Fruit fly (Drosophila melanogaster) whole organism, adult: ENCODE results near the gene CSN3.

Experiments
- CG11617 ChIP-seq: fragments of 200-800 bp; sonication (Bioruptor generic); optimal IDR thresholded peaks from 2 replicates; lab custom pipeline; 2017; ENCODE audit warnings: mild to moderate bottlenecking, missing biosample characterization, missing genetic modification reagents, missing genetic modification characterization
- CG12768 ChIP-seq: fragments of 200-800 bp; sonication (Bioruptor generic); optimal IDR thresholded peaks from 2 replicates; lab custom pipeline; 2017; ENCODE audit warnings: missing biosample characterization, missing genetic modification characterization, mild to moderate bottlenecking, moderate library complexity, missing genetic modification reagents
- CG14711 ChIP-seq: fragments of 200-800 bp; sonication (Bioruptor generic); optimal IDR thresholded peaks from 2 replicates; lab custom pipeline; 2018; ENCODE audit warnings: missing biosample characterization, mild to moderate bottlenecking, missing genetic modification characterization, moderate library complexity
- CG1620 ChIP-seq: fragments of 200-800 bp; sonication (Bioruptor generic); optimal IDR thresholded peaks from 2 replicates; lab custom pipeline; 2016; ENCODE audit warnings: missing biosample characterization, missing genetic modification characterization
- CG33017 ChIP-seq: fragments of 200-800 bp; sonication (Bioruptor generic); optimal IDR thresholded peaks from 2 replicates; lab custom pipeline; 2018; ENCODE audit warnings: missing biosample characterization, mild to moderate bottlenecking, missing genetic modification characterization, moderate library complexity
- CG5204 ChIP-seq: fragments of 200-800 bp; sonication (Bioruptor generic); optimal IDR thresholded peaks from 2 replicates; lab custom pipeline; 2016; ENCODE audit warnings: missing biosample characterization, missing genetic modification characterization
- CG7045 ChIP-seq: fragments of 200-800 bp; sonication (Bioruptor generic); optimal IDR thresholded peaks from 2 replicates; lab custom pipeline; 2017; ENCODE audit warnings: missing biosample characterization, mild to moderate bottlenecking, missing genetic modification characterization
- CG7101 ChIP-seq: fragments of 200-800 bp; sonication (Bioruptor generic); optimal IDR thresholded peaks from 2 replicates; lab custom pipeline; 2018; ENCODE audit warnings: missing biosample characterization, mild to moderate bottlenecking, missing genetic modification characterization, moderate library complexity
- Clk ChIP-seq: fragments of 200-800 bp; sonication (Bioruptor generic); optimal IDR thresholded peaks from 2 replicates; lab custom pipeline; 2017; ENCODE audit warnings: missing biosample characterization, missing genetic modification characterization
- Crg-1 ChIP-seq: fragments of 200-800 bp; sonication (Bioruptor generic); optimal IDR thresholded peaks from 2 replicates; lab custom pipeline; 2016; ENCODE audit warnings: missing biosample characterization, missing genetic modification characterization
- Hr96 ChIP-seq: fragments of 200-800 bp; sonication (Bioruptor generic); optimal IDR thresholded peaks from 2 replicates; lab custom pipeline; 2016; ENCODE audit warnings: missing biosample characterization, missing genetic modification characterization
- Mnt ChIP-seq: fragments of 200-800 bp; sonication (Bioruptor generic); optimal IDR thresholded peaks from 2 replicates; lab custom pipeline; 2016; ENCODE audit warnings: missing biosample characterization, mild to moderate bottlenecking, missing genetic modification characterization
- bab1 ChIP-seq: fragments of 200-800 bp; sonication (Bioruptor generic); optimal IDR thresholded peaks from 3 replicates; lab custom pipeline; 2019; ENCODE audit warnings: missing biosample characterization, mild to moderate bottlenecking, missing genetic modification characterization, moderate library complexity
- cic ChIP-seq: fragments of 200-800 bp; sonication (Bioruptor generic); optimal IDR thresholded peaks from 2 replicates; lab custom pipeline; 2017; ENCODE audit warnings: missing biosample characterization, mild to moderate bottlenecking, missing genetic modification characterization, moderate library complexity
- cnc ChIP-seq, 2 experiments: fragments of >200 bp; optimal IDR thresholded peaks; 2 replicates each; lab custom pipeline; 2017
- kay ChIP-seq: fragments of 200-800 bp; sonication (Bioruptor generic); peaks from one replicate; lab custom pipeline; 2016; ENCODE audit warnings: missing biosample characterization, missing genetic modification characterization, borderline replicate concordance
- ovo ChIP-seq: fragments of 200-800 bp; sonication (Bioruptor generic); optimal IDR thresholded peaks from 2 replicates; lab custom pipeline; 2016; ENCODE audit warnings: missing biosample characterization, missing genetic modification characterization
- pad ChIP-seq: fragments of 200-800 bp; sonication (Bioruptor generic); optimal IDR thresholded peaks from 3 replicates; lab custom pipeline; 2017; ENCODE audit warnings: missing biosample characterization, missing genetic modification characterization, mild to moderate bottlenecking, moderate library complexity, missing genetic modification reagents
- tj ChIP-seq: fragments of 200-800 bp; sonication (Bioruptor generic); optimal IDR thresholded peaks from 3 replicates; lab custom pipeline; 2017; ENCODE audit warnings: missing biosample characterization, mild to moderate bottlenecking, missing genetic modification characterization, moderate library complexity
- toe ChIP-seq: fragments of 200-800 bp; sonication (Bioruptor generic); optimal IDR thresholded peaks from 2 replicates; lab custom pipeline; 2016; ENCODE audit warnings: missing biosample characterization, missing genetic modification characterization

CSN3 gene

dm6 chr3L:20841465-20842109, at the start of gene CSN3, which contains the start of gene CG11456:
Gene CSN3 (minus strand): TSS chr3L:20841576.
Gene CG11456 (plus strand): TSS chr3L:20841987.
- TF ChIP-seq CG7045 (peak; percentile 2), cnc (optimal IDR thresholded peaks at IDR 0.05; lab: Kevin White, UChicago) (no peak), Mnt (GFP tag; lab: Kevin White, UChicago) (peak; percentile 53), bab1 (no peak), tj (GFP tag; lab: Kevin White, UChicago) (no peak), pad (GFP tag; lab: Kevin White, UChicago) (peak; percentile 55), CG14711 (tag; lab: Kevin White, UChicago) (peak; percentile 28), CG12768 (peak; percentile 4), kay (GFP tag; lab: Kevin White, UChicago) (no peak), ovo (no peak), CG7101 (tag; lab: Kevin White, UChicago) (peak; percentile 61), CG1620 (GFP tag; lab: Kevin White, UChicago) (peak; percentile 63), toe (GFP tag; lab: Kevin White, UChicago) (peak; percentile 59), CG5204 (no peak), cic (GFP tag; lab: Kevin White, UChicago) (no peak), Clk (GFP tag; lab: Kevin White, UChicago) (no peak), CG11617 (GFP tag; lab: Kevin White, UChicago) (peak; percentile 5), Hr96 (peak; percentile 62), CG33017 (tag; lab: Kevin White, UChicago) (no peak), Crg-1 (peak; percentile 58)

dm6 chr3L:20885172-20885571, 43.8 kb upstream of the CSN3 start, which contains the start of gene CG32432:
Gene CG32432 (minus strand): TSS chr3L:20885188.
- TF ChIP-seq pad (GFP tag; lab: Kevin White, UChicago) (peak; percentile 76), tj (GFP tag; lab: Kevin White, UChicago) (no peak)

- TF ChIP-seq CG12768 (no peak), CG7045 (peak; percentile 54), CG5204 (peak; percentile 10)
These were observed 42.6 kb upstream of the CSN3 start for dm6 chr3L:20883969-20884368.

dm6 chr3L:20868995-20869394, 27.6 kb upstream of the CSN3 start:
- TF ChIP-seq bab1 (no peak), Hr96 (no peak), kay (GFP tag; lab: Kevin White, UChicago) (no peak), CG7101 (tag; lab: Kevin White, UChicago) (no peak)

- no peak for TF ChIP-seq CG7101 (tag; lab: Kevin White, UChicago)
- TF ChIP-seq bab1 = no peak
- TF ChIP-seq ovo = no peak
- no peak for TF ChIP-seq CG33017 (tag; lab: Kevin White, UChicago)
- no peak for TF ChIP-seq Crg-1
- no peak for TF ChIP-seq Clk (GFP tag; lab: Kevin White, UChicago)
- TF ChIP-seq CG14711 (tag; lab: Kevin White, UChicago) = no peak
These were observed 16.2 kb upstream of the CSN3 start for dm6 chr3L:20857609-20858008.

- no peak for TF ChIP-seq Clk (GFP tag; lab: Kevin White, UChicago)
- no peak for TF ChIP-seq Crg-1
- no peak for TF ChIP-seq ovo
- no peak for TF ChIP-seq CG7045
- TF ChIP-seq CG5204 = no peak
- no peak for TF ChIP-seq Hr96
These were observed 7.2 kb upstream of the CSN3 start for dm6 chr3L:20848572-20848971.

- TF ChIP-seq Mnt (GFP tag; lab: Kevin White, UChicago) (peak; percentile 15), CG12768 (peak; percentile 71), CG1620 (GFP tag; lab: Kevin White, UChicago) (no peak), cnc (optimal IDR thresholded peaks at IDR 0.05; lab: Kevin White, UChicago) (no peak), CG14711 (tag; lab: Kevin White, UChicago) (no peak), Clk (GFP tag; lab: Kevin White, UChicago) (no peak), tj (GFP tag; lab: Kevin White, UChicago) (no peak), CG5204 (no peak), CG7045 (no peak), cic (GFP tag; lab: Kevin White, UChicago) (peak; percentile 16), toe (GFP tag; lab: Kevin White, UChicago) (no peak), CG33017 (tag; lab: Kevin White, UChicago) (no peak), CG7101 (tag; lab: Kevin White, UChicago) (no peak), Crg-1 (no peak), bab1 (no peak), kay (GFP tag; lab: Kevin White, UChicago) (no peak), ovo (no peak)
These were observed 3.5 kb downstream of the CSN3 start for dm6 chr3L:20837831-20838301.
